Worm (Caenorhabditis elegans): ENCODE measurements around the gene Y70G10A.3.

DNA sequence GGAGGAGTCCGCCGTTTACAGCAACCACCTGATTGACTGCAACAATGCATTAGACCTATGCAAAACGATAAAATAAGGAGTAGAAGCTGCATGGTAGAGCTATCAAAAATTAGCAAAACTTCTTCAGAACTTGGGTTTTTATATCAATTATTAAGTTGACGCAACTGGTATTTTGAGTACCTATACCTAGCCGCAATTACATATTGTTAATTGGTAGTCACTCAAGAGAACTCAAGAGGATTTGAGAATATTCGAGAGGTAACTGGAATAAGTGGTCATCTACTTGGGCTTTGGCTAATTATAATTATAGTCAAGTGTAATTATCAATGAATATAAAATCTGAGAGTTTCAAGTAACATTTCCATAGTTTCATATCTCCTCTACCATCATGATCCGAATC lies 37.7 kb upstream of the Y70G10A.3 start, which contains the start of the genes T20G5.13 and T20G5.12:
- no peak for TF ChIP-seq pqm-1 (tag; optimal IDR thresholded peaks at IDR 0.05)
- TF ChIP-seq skn-1 (tag; optimal IDR thresholded peaks at IDR 0.05), result no peak
- TF ChIP-seq fkh-10 (GFP tag; optimal IDR thresholded peaks at IDR 0.05), result no peak
- no peak for TF ChIP-seq ama-1 (optimal IDR thresholded peaks at IDR 0.05)
- TF ChIP-seq lin-39 (tag; optimal IDR thresholded peaks at IDR 0.05), result no peak
- no peak for TF ChIP-seq nhr-11 (tag; optimal IDR thresholded peaks at IDR 0.05)
- TF ChIP-seq nhr-237 (tag; optimal IDR thresholded peaks at IDR 0.05), result no peak
- TF ChIP-seq nhr-77 (tag; optimal IDR thresholded peaks at IDR 0.05), result no peak
- TF ChIP-seq unc-39 (tag; optimal IDR thresholded peaks at IDR 0.05), result no peak
- TF ChIP-seq egl-27 (tag; optimal IDR thresholded peaks at IDR 0.05), result no peak

All from whole organism, L3 larva.